Worm (Caenorhabditis elegans): Measurements from ENCODE around the gene srv-21.
A peak's percentile ranks its signal among the peaks of the same experiment; 100 is the strongest.

The srv-21 gene

DNA sequence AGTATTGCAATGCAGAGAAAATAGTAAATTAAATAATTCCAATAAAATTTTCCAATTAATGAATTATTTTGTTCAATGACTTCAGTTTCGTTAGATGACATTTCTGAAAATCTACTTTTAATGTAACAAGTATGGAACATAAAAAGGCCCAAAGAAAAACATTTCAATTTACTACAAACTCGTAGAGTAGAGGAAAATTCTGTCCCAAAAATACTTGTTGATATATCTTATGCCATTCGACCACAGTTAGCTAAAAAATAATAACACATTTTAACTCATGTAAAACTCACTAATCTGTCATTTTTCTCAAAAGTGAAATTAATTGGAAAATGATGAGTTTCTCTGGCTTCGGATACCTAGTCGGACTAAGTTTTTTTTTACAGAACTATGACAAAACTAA lies at the start of gene srv-21:
Gene srv-21 (minus strand): TSS at position 101 of the 400 bp plus-strand sequence.
- no peak for TF ChIP-seq tab-1 (GFP tag; IDR thresholded peaks at IDR 0.05)

ce11 chrIV:5926643-5927042 lies 49.5 kb upstream of the srv-21 start:
- TF ChIP-seq cog-1 (tag; optimal IDR thresholded peaks at IDR 0.05), result peak; percentile 20
- no peak for TF ChIP-seq klf-2 (GFP tag; conservative IDR thresholded peaks at IDR 0.05)

- TF ChIP-seq flt-1 (GFP tag; IDR thresholded peaks at IDR 0.05) (no peak), ztf-23 (GFP tag; IDR thresholded peaks at IDR 0.05) (no peak), ztf-29 (GFP tag; IDR thresholded peaks at IDR 0.05) (no peak), klf-2 (GFP tag; conservative IDR thresholded peaks at IDR 0.05) (no peak), cog-1 (tag; optimal IDR thresholded peaks at IDR 0.05) (no peak), tab-1 (GFP tag; IDR thresholded peaks at IDR 0.05) (no peak), T22C8.4 (GFP tag; IDR thresholded peaks at IDR 0.05) (no peak), med-1 (GFP tag; optimal IDR thresholded peaks at IDR 0.05; ENCODE audit: insufficient read depth) (no peak), ref-1 (GFP tag; conservative IDR thresholded peaks at IDR 0.05) (no peak)
These were observed 47.1 kb upstream of the srv-21 start for ce11 chrIV:5924241-5924640.

DNA sequence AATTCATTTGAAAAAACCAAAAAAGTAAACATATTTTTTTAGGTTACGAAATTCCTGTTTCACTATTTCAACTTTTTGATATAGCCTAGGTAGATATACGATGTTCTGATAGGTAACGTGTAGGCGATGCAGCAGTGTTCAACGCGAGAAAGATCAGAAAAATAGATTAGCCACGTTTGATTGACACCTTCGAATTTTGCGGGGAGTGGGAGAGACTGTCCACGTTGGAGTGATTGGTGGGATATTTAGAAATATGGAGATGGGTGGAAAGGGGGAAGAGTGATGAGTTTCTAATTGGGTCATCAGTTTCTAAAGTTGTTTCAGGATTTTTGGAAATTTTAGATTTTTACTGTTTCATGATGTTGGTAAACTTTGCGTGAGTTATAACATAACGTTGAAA lies 46.0 kb upstream of the srv-21 start:
- no peak for TF ChIP-seq flt-1 (GFP tag; IDR thresholded peaks at IDR 0.05)
- no peak for TF ChIP-seq tab-1 (GFP tag; IDR thresholded peaks at IDR 0.05)
- TF ChIP-seq klf-2 (GFP tag; conservative IDR thresholded peaks at IDR 0.05), result no peak
- TF ChIP-seq med-1 (GFP tag; optimal IDR thresholded peaks at IDR 0.05; ENCODE audit: insufficient read depth), result no peak
- TF ChIP-seq ref-1 (GFP tag; conservative IDR thresholded peaks at IDR 0.05), result no peak
- no peak for TF ChIP-seq T22C8.4 (GFP tag; IDR thresholded peaks at IDR 0.05)
- TF ChIP-seq ztf-29 (GFP tag; IDR thresholded peaks at IDR 0.05), result no peak
- TF ChIP-seq cog-1 (tag; optimal IDR thresholded peaks at IDR 0.05), result no peak
- TF ChIP-seq ztf-23 (GFP tag; IDR thresholded peaks at IDR 0.05), result no peak

DNA sequence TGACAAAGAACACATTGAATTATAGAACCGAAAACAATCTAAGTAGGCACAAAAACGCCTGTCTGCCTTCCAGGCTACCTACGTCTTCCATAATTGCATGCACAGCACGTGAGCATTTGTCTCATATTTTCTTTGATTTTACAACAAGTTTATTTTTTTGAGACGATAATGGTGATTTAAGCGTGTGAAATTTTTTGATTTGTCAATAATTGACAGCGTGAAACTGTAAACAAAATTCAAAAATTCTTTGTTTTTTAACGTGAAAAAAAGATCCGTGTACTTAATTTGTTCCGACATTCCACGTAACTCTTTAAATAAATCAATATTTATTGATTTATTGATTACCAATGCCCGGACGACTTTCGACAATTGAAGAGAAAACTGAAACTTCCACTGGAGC lies 39.9 kb upstream of the srv-21 start, which contains the start of gene dhhc-13:
Gene dhhc-13 (plus strand): TSS at position 301 of the 400 bp plus-strand sequence.
- TF ChIP-seq klf-2 (GFP tag; conservative IDR thresholded peaks at IDR 0.05) (no peak), med-1 (GFP tag; optimal IDR thresholded peaks at IDR 0.05; ENCODE audit: insufficient read depth) (no peak), flt-1 (GFP tag; IDR thresholded peaks at IDR 0.05) (no peak), ztf-23 (GFP tag; IDR thresholded peaks at IDR 0.05) (no peak), cog-1 (tag; optimal IDR thresholded peaks at IDR 0.05) (no peak), ref-1 (GFP tag; conservative IDR thresholded peaks at IDR 0.05) (no peak), ztf-29 (GFP tag; IDR thresholded peaks at IDR 0.05) (no peak), T22C8.4 (GFP tag; IDR thresholded peaks at IDR 0.05) (no peak), tab-1 (GFP tag; IDR thresholded peaks at IDR 0.05) (no peak)

DNA sequence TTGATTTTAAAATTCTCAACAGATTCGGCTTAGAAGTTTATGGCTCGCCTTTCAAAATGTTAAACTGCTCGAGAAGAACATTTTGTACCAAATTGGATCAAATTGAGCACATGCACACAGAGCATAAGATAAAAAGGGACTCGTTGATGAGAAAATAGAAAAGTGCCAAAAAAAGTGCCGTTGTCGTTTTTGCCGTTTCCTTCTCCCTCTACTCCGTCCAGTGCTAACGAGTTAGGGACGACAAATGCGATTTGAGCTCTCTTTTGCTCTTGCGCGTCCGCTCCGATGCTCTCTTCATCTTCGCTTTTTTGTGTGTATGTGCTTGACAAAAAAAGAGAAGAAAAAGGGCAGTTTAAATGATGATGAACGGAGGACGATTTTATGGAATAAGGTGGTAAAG lies 38.0 kb upstream of the srv-21 start:
- TF ChIP-seq med-1 (GFP tag; optimal IDR thresholded peaks at IDR 0.05; ENCODE audit: insufficient read depth) (no peak), cog-1 (tag; optimal IDR thresholded peaks at IDR 0.05) (no peak), flt-1 (GFP tag; IDR thresholded peaks at IDR 0.05) (no peak), ztf-29 (GFP tag; IDR thresholded peaks at IDR 0.05) (no peak), klf-2 (GFP tag; conservative IDR thresholded peaks at IDR 0.05) (no peak), ref-1 (GFP tag; conservative IDR thresholded peaks at IDR 0.05) (no peak), T22C8.4 (GFP tag; IDR thresholded peaks at IDR 0.05) (no peak), ztf-23 (GFP tag; IDR thresholded peaks at IDR 0.05) (no peak)

DNA sequence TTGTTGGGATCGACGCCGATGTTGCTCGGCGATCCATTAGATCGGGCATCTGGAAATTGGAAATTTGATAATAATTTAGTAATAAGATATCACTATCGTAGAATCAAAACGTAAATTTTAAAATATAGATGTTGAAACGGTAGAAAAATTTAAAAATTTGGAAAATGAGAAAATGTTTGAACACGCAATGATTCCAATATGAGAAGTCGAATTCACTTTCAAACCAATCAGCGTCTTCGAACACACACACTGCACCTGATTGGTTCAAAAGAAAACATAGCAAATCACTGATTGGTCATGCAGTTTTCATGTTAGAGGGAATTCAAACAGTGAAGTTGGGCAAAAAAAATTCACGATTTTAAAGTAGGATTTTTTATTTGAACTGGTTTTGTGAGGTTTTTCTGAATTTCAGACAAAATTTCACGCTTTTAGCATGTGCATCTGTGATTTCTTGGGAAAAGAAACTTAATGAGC lies 26.2 kb upstream of the srv-21 start, which contains the start of gene H04M03.12:
Gene H04M03.12 (minus strand): TSS at position 51 of the 474 bp plus-strand sequence.
- no peak for TF ChIP-seq klf-2 (GFP tag; conservative IDR thresholded peaks at IDR 0.05)
- TF ChIP-seq ref-1 (GFP tag; conservative IDR thresholded peaks at IDR 0.05), result no peak
- TF ChIP-seq ztf-29 (GFP tag; IDR thresholded peaks at IDR 0.05), result no peak
- TF ChIP-seq med-1 (GFP tag; optimal IDR thresholded peaks at IDR 0.05; ENCODE audit: insufficient read depth), result no peak
- TF ChIP-seq ztf-23 (GFP tag; IDR thresholded peaks at IDR 0.05), result no peak
- no peak for TF ChIP-seq flt-1 (GFP tag; IDR thresholded peaks at IDR 0.05)
- TF ChIP-seq tab-1 (GFP tag; IDR thresholded peaks at IDR 0.05), result no peak

ce11 chrIV:5902730-5903129 lies 25.6 kb upstream of the srv-21 start:
- TF ChIP-seq tab-1 (GFP tag; IDR thresholded peaks at IDR 0.05), result no peak
- no peak for TF ChIP-seq med-1 (GFP tag; optimal IDR thresholded peaks at IDR 0.05; ENCODE audit: insufficient read depth)
- TF ChIP-seq ref-1 (GFP tag; conservative IDR thresholded peaks at IDR 0.05), result no peak
- TF ChIP-seq ztf-29 (GFP tag; IDR thresholded peaks at IDR 0.05), result no peak
- no peak for TF ChIP-seq cog-1 (tag; optimal IDR thresholded peaks at IDR 0.05)
- no peak for TF ChIP-seq T22C8.4 (GFP tag; IDR thresholded peaks at IDR 0.05)
- TF ChIP-seq klf-2 (GFP tag; conservative IDR thresholded peaks at IDR 0.05), result no peak
- TF ChIP-seq ztf-23 (GFP tag; IDR thresholded peaks at IDR 0.05), result no peak
- TF ChIP-seq flt-1 (GFP tag; IDR thresholded peaks at IDR 0.05), result no peak

DNA sequence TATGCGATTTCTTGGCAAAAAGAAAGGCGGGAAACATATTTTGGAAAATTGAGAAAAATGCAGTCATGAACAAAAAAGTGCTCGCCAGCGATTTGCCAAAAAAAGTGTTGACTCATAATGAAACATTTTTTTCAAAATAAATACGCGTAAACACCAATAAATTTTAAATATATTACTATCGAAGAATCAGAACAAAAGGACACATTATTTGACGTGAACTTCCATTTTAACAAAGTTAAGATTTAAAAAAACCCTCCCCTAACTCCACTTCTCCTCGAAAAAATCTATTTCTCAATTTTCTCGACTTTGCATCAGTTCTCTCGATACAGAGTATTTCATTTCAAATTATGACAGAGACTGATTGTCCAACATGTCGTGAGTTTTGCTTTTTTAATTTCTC lies 19.2 kb upstream of the srv-21 start, which contains the start of gene pck-3:
Gene pck-3 (plus strand): TSS at position 301 of the 400 bp plus-strand sequence.
- TF ChIP-seq med-1 (GFP tag; optimal IDR thresholded peaks at IDR 0.05; ENCODE audit: insufficient read depth) (no peak), T22C8.4 (GFP tag; IDR thresholded peaks at IDR 0.05) (no peak), klf-2 (GFP tag; conservative IDR thresholded peaks at IDR 0.05) (no peak), ztf-23 (GFP tag; IDR thresholded peaks at IDR 0.05) (no peak), ref-1 (GFP tag; conservative IDR thresholded peaks at IDR 0.05) (no peak), cog-1 (tag; optimal IDR thresholded peaks at IDR 0.05) (no peak), ztf-29 (GFP tag; IDR thresholded peaks at IDR 0.05) (no peak), flt-1 (GFP tag; IDR thresholded peaks at IDR 0.05) (no peak), tab-1 (GFP tag; IDR thresholded peaks at IDR 0.05) (no peak)

ce11 chrIV:5895190-5895589 lies 18.0 kb upstream of the srv-21 start, which contains the start of gene nspb-6:
Gene nspb-6, plus strand, starts transcription at chrIV:5895490.
- TF ChIP-seq med-1 (GFP tag; optimal IDR thresholded peaks at IDR 0.05; ENCODE audit: insufficient read depth) (no peak), ref-1 (GFP tag; conservative IDR thresholded peaks at IDR 0.05) (no peak), T22C8.4 (GFP tag; IDR thresholded peaks at IDR 0.05) (no peak), ztf-23 (GFP tag; IDR thresholded peaks at IDR 0.05) (no peak), flt-1 (GFP tag; IDR thresholded peaks at IDR 0.05) (no peak), klf-2 (GFP tag; conservative IDR thresholded peaks at IDR 0.05) (no peak), tab-1 (GFP tag; IDR thresholded peaks at IDR 0.05) (no peak), cog-1 (tag; optimal IDR thresholded peaks at IDR 0.05) (no peak), ztf-29 (GFP tag; IDR thresholded peaks at IDR 0.05) (no peak)

Measured in whole organism, midembryonic.